Worm (Caenorhabditis elegans) whole organism, L4/young adult: ENCODE results near the gene skr-9.
"Not testable (repeated sequence)": the region's sequence is repeated elsewhere in the genome, so short reads cannot be mapped to it uniquely, and the experiment has no call there.

Source experiments
- W03F9.2 ChIP-seq: fragments of 150-350 bp; optimal IDR thresholded peaks from 2 replicates; lab custom pipeline; 2014; ENCODE audit warnings: missing biosample characterization, missing genetic modification characterization
- dao-5 ChIP-seq: sonication (generic microtip); optimal IDR thresholded peaks from 2 replicates; lab custom pipeline; 2016; ENCODE audit warnings: missing genotype, missing genetic modification characterization, moderate library complexity, missing compliant biosample characterization
- him-1 ChIP-seq: sonication (generic microtip); optimal IDR thresholded peaks from 2 replicates; lab custom pipeline; 2016; ENCODE audit warnings: missing genotype, missing genetic modification reagents, missing genetic modification characterization, missing compliant biosample characterization

DNA sequence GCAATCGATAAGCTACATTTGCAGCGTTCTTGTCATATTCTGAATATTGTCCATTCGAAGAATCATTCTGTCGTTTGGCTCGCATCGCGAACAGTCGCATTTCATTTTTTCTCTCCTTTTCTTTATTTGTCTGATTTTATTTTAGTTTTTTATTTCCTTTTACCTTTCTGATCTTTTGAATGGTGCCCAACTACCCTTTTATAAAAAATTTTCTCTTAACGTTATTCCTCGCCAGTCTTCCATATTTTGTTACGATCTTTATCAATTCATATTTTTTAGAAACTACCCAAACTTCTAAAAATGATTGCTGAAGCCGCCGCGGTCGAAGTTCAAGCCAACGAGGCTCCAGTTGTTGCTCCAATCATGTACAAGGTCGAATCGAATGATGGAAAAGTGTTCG lies at the start of gene skr-9:
- TF ChIP-seq dao-5, W03F9.2, him-1 (tag; lab: Kevin White, UChicago): not testable (repeated sequence)
